Worm (Caenorhabditis elegans): Measurements from ENCODE around the gene F43G6.10.

Gene F43G6.10

ce11 chrII:11808979-11809378 lies at the start of gene F43G6.10:
Gene F43G6.10 (plus strand): TSS chrII:11809349.
- no peak for TF ChIP-seq unc-62 (GFP tag; optimal IDR thresholded peaks at IDR 0.05)

- no peak for TF ChIP-seq unc-62 (GFP tag; optimal IDR thresholded peaks at IDR 0.05)
Observed at ce11 chrII:11761806-11762512, 47.2 kb upstream of the F43G6.10 start.

ce11 chrII:11765506-11766152 lies 43.5 kb upstream of the F43G6.10 start:
- no peak for TF ChIP-seq unc-62 (GFP tag; optimal IDR thresholded peaks at IDR 0.05)

ce11 chrII:11766472-11766871 lies 42.7 kb upstream of the F43G6.10 start, which contains the start of gene F44E5.2:
Gene F44E5.2 (plus strand): TSS chrII:11766772.
- TF ChIP-seq unc-62 (GFP tag; optimal IDR thresholded peaks at IDR 0.05) = no peak

ce11 chrII:11772364-11772763 lies 36.8 kb upstream of the F43G6.10 start, which contains the start of gene F44E5.15:
Gene F44E5.15 (plus strand): TSS chrII:11772664.
- TF ChIP-seq unc-62 (GFP tag; optimal IDR thresholded peaks at IDR 0.05) = no peak

ce11 chrII:11774218-11774617 lies 34.9 kb upstream of the F43G6.10 start, which contains the start of gene F44E5.1:
Gene F44E5.1 (minus strand): TSS chrII:11774559.
- TF ChIP-seq unc-62 (GFP tag; optimal IDR thresholded peaks at IDR 0.05) = no peak

ce11 chrII:11777893-11778480 lies 31.2 kb upstream of the F43G6.10 start, which contains the start of the genes patr-1 and dna-2:
Gene patr-1 (minus strand): TSS chrII:11777943.
Gene dna-2 (plus strand): TSS chrII:11778430.
- TF ChIP-seq unc-62 (GFP tag; optimal IDR thresholded peaks at IDR 0.05) = no peak

- no peak for TF ChIP-seq unc-62 (GFP tag; optimal IDR thresholded peaks at IDR 0.05)
Observed at ce11 chrII:11782493-11782892, 26.7 kb upstream of the F43G6.10 start, which contains the start of gene F43G6.16. Gene F43G6.16 (minus strand): TSS chrII:11782633.

ce11 chrII:11788025-11788424 lies 21.1 kb upstream of the F43G6.10 start:
- TF ChIP-seq unc-62 (GFP tag; optimal IDR thresholded peaks at IDR 0.05) = no peak

ce11 chrII:11790458-11790857 lies 18.7 kb upstream of the F43G6.10 start, which contains the start of gene F43G6.4:
Gene F43G6.4 (plus strand): TSS chrII:11790758.
- TF ChIP-seq unc-62 (GFP tag; optimal IDR thresholded peaks at IDR 0.05) = no peak

ce11 chrII:11794392-11794791 lies 14.8 kb upstream of the F43G6.10 start:
- TF ChIP-seq unc-62 (GFP tag; optimal IDR thresholded peaks at IDR 0.05) = no peak

- no peak for TF ChIP-seq unc-62 (GFP tag; optimal IDR thresholded peaks at IDR 0.05)
Observed at ce11 chrII:11797194-11797593, 12.0 kb upstream of the F43G6.10 start.

- TF ChIP-seq unc-62 (GFP tag; optimal IDR thresholded peaks at IDR 0.05) = no peak
Observed at ce11 chrII:11798737-11799136, 10.4 kb upstream of the F43G6.10 start, which contains the start of gene hda-5. Gene hda-5 (plus strand): TSS chrII:11799037.

ce11 chrII:11802451-11802850 lies 6.7 kb upstream of the F43G6.10 start, which contains the start of gene F43G6.17:
Gene F43G6.17 (plus strand): TSS chrII:11802751.
- TF ChIP-seq unc-62 (GFP tag; optimal IDR thresholded peaks at IDR 0.05) = no peak

ce11 chrII:11806256-11806655 lies 2.9 kb upstream of the F43G6.10 start, which contains the start of gene jmjd-1.1:
Gene jmjd-1.1 (plus strand): TSS chrII:11806556.
- TF ChIP-seq unc-62 (GFP tag; optimal IDR thresholded peaks at IDR 0.05) = no peak

- TF ChIP-seq unc-62 (GFP tag; optimal IDR thresholded peaks at IDR 0.05) = no peak
Observed at ce11 chrII:11810436-11810835, 1.3 kb downstream of the F43G6.10 start, which contains the start of gene F43G6.7. Gene F43G6.7 (plus strand): TSS chrII:11810790.
